Worm (Caenorhabditis elegans) whole organism, L2 larva: ENCODE results near the gene R11E3.2.

ENCODE experiments used
- C34F6.9 ChIP-seq: fragments of 150-350 bp; optimal IDR thresholded peaks from 2 replicates; lab custom pipeline; 2014; ENCODE audit warnings: missing biosample characterization, missing genetic modification characterization
- F13H6.1 ChIP-seq: sonication (generic microtip); optimal IDR thresholded peaks from 2 replicates; lab custom pipeline; 2016; ENCODE audit warnings: missing genetic modification characterization, missing compliant biosample characterization
- R02D3.7 ChIP-seq: fragments of 150-350 bp; optimal IDR thresholded peaks from 2 replicates; lab custom pipeline; 2014; ENCODE audit warnings: missing biosample characterization, missing genetic modification characterization
- Y55F3AM.14 ChIP-seq: fragments of 200-800 bp; sonication (Bioruptor generic); optimal IDR thresholded peaks from 2 replicates; lab custom pipeline; 2018; ENCODE audit warnings: mild to moderate bottlenecking, missing genetic modification characterization, missing compliant biosample characterization
- ZK546.5 ChIP-seq: sonication (generic microtip); optimal IDR thresholded peaks from 2 replicates; lab custom pipeline; 2017; ENCODE audit warnings: missing biosample characterization, missing genetic modification characterization
- alr-1 ChIP-seq: fragments of 150-350 bp; optimal IDR thresholded peaks from 2 replicates; lab custom pipeline; 2014; ENCODE audit warnings: missing biosample characterization, missing genetic modification characterization
- aly-2 ChIP-seq: fragments of 150-350 bp; optimal IDR thresholded peaks from 2 replicates; lab custom pipeline; 2014; ENCODE audit warnings: missing biosample characterization, missing genetic modification characterization
- ama-1 ChIP-seq: fragments of 150-350 bp; optimal IDR thresholded peaks from 2 replicates; lab custom pipeline; 2018; ENCODE audit warnings: inconsistent platforms
- blmp-1 ChIP-seq: sonication (generic microtip); optimal IDR thresholded peaks from 2 replicates; lab custom pipeline; 2017; ENCODE audit warnings: missing genetic modification characterization, mild to moderate bottlenecking, missing compliant biosample characterization, antibody characterized with exemption, moderate library complexity; ENCODE audit not compliant: insufficient read depth
- ceh-16 ChIP-seq: fragments of 150-350 bp; optimal IDR thresholded peaks from 2 replicates; lab custom pipeline; 2014; ENCODE audit warnings: missing biosample characterization, missing genetic modification characterization
- ceh-82 ChIP-seq: fragments of 150-350 bp; optimal IDR thresholded peaks from 2 replicates; lab custom pipeline; 2014; ENCODE audit warnings: missing biosample characterization, missing genetic modification characterization
- crh-2 ChIP-seq: sonication (generic microtip); optimal IDR thresholded peaks from 2 replicates; lab custom pipeline; 2017; ENCODE audit warnings: missing biosample characterization, missing genetic modification characterization
- dmd-4 ChIP-seq: sonication (generic microtip); optimal IDR thresholded peaks from 2 replicates; lab custom pipeline; 2017; ENCODE audit warnings: missing biosample characterization, missing genetic modification characterization
- egl-27 ChIP-seq: sonication (generic microtip); optimal IDR thresholded peaks from 3 replicates; lab custom pipeline; 2017; ENCODE audit warnings: missing biosample characterization, missing genetic modification reagents, missing genetic modification characterization
- elt-1 ChIP-seq: fragments of 150-350 bp; optimal IDR thresholded peaks from 2 replicates; lab custom pipeline; 2014; ENCODE audit warnings: missing biosample characterization, missing genetic modification characterization
- elt-3 ChIP-seq: sonication (generic microtip); optimal IDR thresholded peaks from 2 replicates; lab custom pipeline; 2017; ENCODE audit warnings: missing biosample characterization, missing genetic modification characterization
- fos-1 ChIP-seq: fragments of 150-350 bp; optimal IDR thresholded peaks from 2 replicates; lab custom pipeline; 2014; ENCODE audit warnings: missing biosample characterization, missing genetic modification characterization
- gmeb-1 ChIP-seq: fragments of 150-350 bp; optimal IDR thresholded peaks from 2 replicates; lab custom pipeline; 2014; ENCODE audit warnings: missing biosample characterization, missing genetic modification characterization
- lin-11 ChIP-seq: fragments of 150-350 bp; sonication (generic microtip); optimal IDR thresholded peaks from 2 replicates; lab custom pipeline; 2014; ENCODE audit warnings: missing biosample characterization, missing genetic modification characterization, inconsistent platforms, mixed read lengths
- lin-13 ChIP-seq: fragments of 150-350 bp; optimal IDR thresholded peaks from 2 replicates; lab custom pipeline; 2014; ENCODE audit warnings: missing biosample characterization, missing genetic modification reagents, missing genetic modification characterization
- lin-39 ChIP-seq: fragments of 150-350 bp; optimal IDR thresholded peaks from 2 replicates; lab custom pipeline; 2014; ENCODE audit warnings: missing biosample characterization, missing genetic modification reagents, missing genetic modification characterization
- lsy-2 ChIP-seq, 2 experiments: fragments of 150-350 bp in 1 of 2; sonication (generic microtip) in 1 of 2; optimal IDR thresholded peaks; 2 replicates each; lab custom pipeline; 2014 to 2017; ENCODE audit warnings: missing biosample characterization in 2 of 2, missing genetic modification characterization in 2 of 2
- mab-5 ChIP-seq: fragments of 150-350 bp; optimal IDR thresholded peaks from 2 replicates; lab custom pipeline; 2014; ENCODE audit warnings: missing biosample characterization, missing genetic modification characterization
- mbf-1 ChIP-seq: sonication (generic microtip); optimal IDR thresholded peaks from 2 replicates; lab custom pipeline; 2017; ENCODE audit warnings: missing biosample characterization, missing genetic modification characterization
- mdl-1 ChIP-seq, 2 experiments: fragments of 150-350 bp in 1 of 2; sonication (generic microtip) in 1 of 2; optimal IDR thresholded peaks; 2 replicates each; lab custom pipeline; 2017; ENCODE audit warnings: missing biosample characterization in 2 of 2, missing genetic modification characterization in 2 of 2
- nhr-10 ChIP-seq: sonication (generic microtip); optimal IDR thresholded peaks from 2 replicates; lab custom pipeline; 2017; ENCODE audit warnings: missing biosample characterization, missing genetic modification characterization
- nhr-11 ChIP-seq: fragments of 150-350 bp; optimal IDR thresholded peaks from 2 replicates; lab custom pipeline; 2014; ENCODE audit warnings: missing biosample characterization, missing genetic modification characterization
- nhr-12 ChIP-seq: fragments of 150-350 bp; optimal IDR thresholded peaks from 2 replicates; lab custom pipeline; 2014; ENCODE audit warnings: missing biosample characterization, missing genetic modification characterization
- nhr-129 ChIP-seq: fragments of 150-350 bp; optimal IDR thresholded peaks from 2 replicates; lab custom pipeline; 2014; ENCODE audit warnings: missing biosample characterization, missing genetic modification characterization
- nhr-21 ChIP-seq: fragments of 150-350 bp; optimal IDR thresholded peaks from 2 replicates; lab custom pipeline; 2014; ENCODE audit warnings: missing biosample characterization, missing genetic modification characterization
- nhr-23 ChIP-seq: fragments of 150-350 bp; optimal IDR thresholded peaks from 2 replicates; lab custom pipeline; 2014; ENCODE audit warnings: missing biosample characterization, missing genetic modification reagents, missing genetic modification characterization
- nhr-237 ChIP-seq: fragments of 150-350 bp; optimal IDR thresholded peaks from 2 replicates; lab custom pipeline; 2014; ENCODE audit warnings: missing biosample characterization, missing genetic modification characterization
- nhr-25 ChIP-seq: fragments of 150-350 bp; sonication (generic microtip); optimal IDR thresholded peaks from 3 replicates; lab custom pipeline; 2014; ENCODE audit warnings: missing biosample characterization, missing genetic modification characterization
- nhr-6 ChIP-seq: fragments of 150-350 bp; optimal IDR thresholded peaks from 2 replicates; lab custom pipeline; 2014; ENCODE audit warnings: missing biosample characterization, missing genetic modification characterization
- nhr-77 ChIP-seq: fragments of 150-350 bp; optimal IDR thresholded peaks from 2 replicates; lab custom pipeline; 2014; ENCODE audit warnings: missing biosample characterization, missing genetic modification characterization
- peb-1 ChIP-seq: fragments of 150-350 bp; optimal IDR thresholded peaks from 2 replicates; lab custom pipeline; 2014; ENCODE audit warnings: missing biosample characterization, missing genetic modification characterization
- sem-4 ChIP-seq: fragments of 150-350 bp; optimal IDR thresholded peaks from 2 replicates; lab custom pipeline; 2014; ENCODE audit warnings: missing biosample characterization, missing genetic modification reagents, missing genetic modification characterization
- skn-1 ChIP-seq: sonication (generic microtip); optimal IDR thresholded peaks from 2 replicates; lab custom pipeline; 2017; ENCODE audit warnings: missing biosample characterization, missing genetic modification characterization
- sma-3 ChIP-seq: sonication (generic microtip); optimal IDR thresholded peaks from 2 replicates; lab custom pipeline; 2016; ENCODE audit warnings: missing genetic modification reagents, missing genetic modification characterization, missing compliant biosample characterization
- sma-9 ChIP-seq, 2 experiments: fragments of 150-350 bp in 1 of 2; sonication (generic microtip) in 1 of 2; optimal IDR thresholded peaks; 2 replicates each; lab custom pipeline; 2014 to 2016; ENCODE audit warnings: missing genetic modification characterization in 2 of 2, mild to moderate bottlenecking in 1 of 2, missing biosample characterization in 1 of 2, missing compliant biosample characterization in 1 of 2, missing genetic modification reagents in 1 of 2, moderate library complexity in 1 of 2
- snpc-4 ChIP-seq: fragments of 150-350 bp; optimal IDR thresholded peaks from 2 replicates; lab custom pipeline; 2014; ENCODE audit warnings: missing biosample characterization, missing genetic modification characterization
- unc-39 ChIP-seq: fragments of 150-350 bp; optimal IDR thresholded peaks from 2 replicates; lab custom pipeline; 2014; ENCODE audit warnings: missing biosample characterization, missing genetic modification characterization
- unc-55 ChIP-seq: fragments of 150-350 bp; sonication (generic microtip); optimal IDR thresholded peaks from 3 replicates; lab custom pipeline; 2014; ENCODE audit warnings: missing biosample characterization, missing genetic modification reagents, missing genetic modification characterization
- unc-62 ChIP-seq: fragments of 150-350 bp; optimal IDR thresholded peaks from 2 replicates; lab custom pipeline; 2014; ENCODE audit warnings: missing biosample characterization, missing genetic modification reagents, missing genetic modification characterization
- zag-1 ChIP-seq: fragments of 150-350 bp; optimal IDR thresholded peaks from 2 replicates; lab custom pipeline; 2014; ENCODE audit warnings: missing biosample characterization, missing genetic modification characterization
- ztf-1 ChIP-seq: fragments of 200-800 bp; sonication (Bioruptor generic); conservative IDR thresholded peaks from 2 replicates; pipeline ENCODE4 v1.3.6; 2022; ENCODE audit warnings: missing genetic modification characterization, missing compliant biosample characterization
- ztf-11 ChIP-seq: sonication (generic microtip); optimal IDR thresholded peaks from 2 replicates; lab custom pipeline; 2017; ENCODE audit warnings: missing biosample characterization, missing genetic modification characterization
- ztf-4 ChIP-seq: fragments of 150-350 bp; optimal IDR thresholded peaks from 2 replicates; lab custom pipeline; 2014; ENCODE audit warnings: missing biosample characterization, missing genetic modification characterization

Gene R11E3.2

DNA sequence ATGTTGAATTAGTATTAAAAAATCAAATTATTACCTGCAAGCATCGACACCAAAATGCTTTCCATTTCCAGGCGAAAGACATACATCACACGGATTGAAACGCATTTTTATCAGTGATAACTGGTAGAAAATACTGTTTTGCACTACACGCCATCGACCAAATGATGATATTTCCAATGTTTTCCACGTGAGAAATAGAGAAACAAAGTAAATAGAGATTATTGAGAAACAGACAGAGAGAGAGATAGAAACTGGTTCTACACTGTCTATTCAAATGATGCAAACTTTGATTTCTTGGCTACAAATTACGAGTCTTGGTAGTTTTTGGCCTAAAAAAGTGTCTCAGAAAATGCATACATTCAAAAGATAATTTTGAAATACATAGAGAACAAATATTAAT is 16.4 kb downstream of the R11E3.2 start, which contains the start of gene nhr-104:
TSS of gene nhr-104 (minus strand) at position 361 of the 400 bp plus-strand sequence.
- TF ChIP-seq gmeb-1 = peak; percentile 54
- TF ChIP-seq nhr-77 (tag; lab: Kevin White, UChicago) = no peak
- peak; percentile 74 for TF ChIP-seq sma-9 (GFP tag; optimal IDR thresholded peaks at IDR 0.05; lab: Kevin White, UChicago)
- TF ChIP-seq sma-9 (tag; optimal IDR thresholded peaks at IDR 0.05; lab: Kevin White, UChicago) = no peak
- peak; percentile 65 for TF ChIP-seq fos-1 (tag; lab: Kevin White, UChicago)
- no peak for TF ChIP-seq elt-3 (tag; lab: Kevin White, UChicago)
- TF ChIP-seq crh-2 (tag; lab: Kevin White, UChicago) = peak; percentile 68
- peak; percentile 5 for TF ChIP-seq blmp-1 (tag; lab: Kevin White, UChicago)
- peak; percentile 38 for TF ChIP-seq nhr-21
- TF ChIP-seq mab-5 (tag; lab: Kevin White, UChicago) = no peak
- TF ChIP-seq alr-1 (tag; lab: Kevin White, UChicago) = no peak
- TF ChIP-seq unc-62 (GFP tag; lab: Kevin White, UChicago) = no peak
- peak; percentile 47 for TF ChIP-seq C34F6.9 (tag; lab: Kevin White, UChicago)
- TF ChIP-seq unc-39 (tag; lab: Kevin White, UChicago) = no peak
- TF ChIP-seq sem-4 (tag; lab: Kevin White, UChicago) = no peak
- TF ChIP-seq nhr-12 = no peak
- no peak for TF ChIP-seq dmd-4
- no peak for TF ChIP-seq lin-39 (tag; lab: Kevin White, UChicago)
- no peak for TF ChIP-seq aly-2
- TF ChIP-seq mdl-1 (tag; optimal IDR thresholded peaks at IDR 0.05; lab: Kevin White, UChicago) = peak in 1 of 2 experiments; percentile 36
- TF ChIP-seq R02D3.7 (tag; lab: Kevin White, UChicago) = no peak
- TF ChIP-seq unc-55 (GFP tag; lab: Kevin White, UChicago) = no peak
- TF ChIP-seq nhr-11 = no peak
- no peak for TF ChIP-seq elt-1 (tag; lab: Kevin White, UChicago)
- no peak for TF ChIP-seq mbf-1 (tag; lab: Kevin White, UChicago)
- no peak for TF ChIP-seq zag-1 (tag; lab: Kevin White, UChicago)
- no peak for TF ChIP-seq lin-11
- no peak for TF ChIP-seq nhr-6 (tag; lab: Kevin White, UChicago)
- TF ChIP-seq Y55F3AM.14 (GFP tag; lab: Kevin White, UChicago) = no peak
- TF ChIP-seq egl-27 = no peak
- TF ChIP-seq F13H6.1 (tag; lab: Kevin White, UChicago) = peak; percentile 27
- peak; percentile 78 for TF ChIP-seq skn-1
- no peak for TF ChIP-seq peb-1 (tag; lab: Kevin White, UChicago)
- no peak for TF ChIP-seq ceh-16 (tag; lab: Kevin White, UChicago)
- TF ChIP-seq sma-3 (GFP tag; lab: Kevin White, UChicago) = peak; percentile 59
- TF ChIP-seq nhr-25 (tag; lab: Kevin White, UChicago) = peak; percentile 60
- TF ChIP-seq nhr-237 (tag; lab: Kevin White, UChicago) = no peak
- TF ChIP-seq lin-13 = no peak
- TF ChIP-seq ztf-1 (GFP tag; lab: Robert Waterston, UW) = no peak
- TF ChIP-seq ztf-11 (tag; lab: Kevin White, UChicago) = no peak
- peak; percentile 86 for TF ChIP-seq nhr-129 (tag; lab: Kevin White, UChicago)
- TF ChIP-seq ztf-4 = no peak
- no peak for TF ChIP-seq ZK546.5
- TF ChIP-seq snpc-4 (tag; lab: Kevin White, UChicago) = no peak
- no peak for TF ChIP-seq nhr-10 (tag; lab: Kevin White, UChicago)
- TF ChIP-seq ceh-82 (tag; lab: Kevin White, UChicago) = no peak
- TF ChIP-seq nhr-23 (tag; lab: Kevin White, UChicago) = no peak
- TF ChIP-seq lsy-2 (tag; optimal IDR thresholded peaks at IDR 0.05; lab: Kevin White, UChicago) = peak in 1 of 2 experiments; percentile 56
- TF ChIP-seq ama-1 (lab: Kevin White, UChicago) = no peak
